Worm (Caenorhabditis elegans) whole organism, L1 larva: ENCODE results near the gene Y54G11A.9.

Source experiments
- C16A3.4 ChIP-seq: fragments of 150-350 bp; optimal IDR thresholded peaks from 2 replicates; lab custom pipeline; 2014; ENCODE audit warnings: missing biosample characterization, missing genetic modification characterization
- F16B12.6 ChIP-seq: fragments of 150-350 bp; optimal IDR thresholded peaks from 2 replicates; lab custom pipeline; 2014; ENCODE audit warnings: missing biosample characterization, missing genetic modification characterization
- Y116A8C.19 ChIP-seq: sonication (generic microtip); optimal IDR thresholded peaks from 2 replicates; lab custom pipeline; 2016; ENCODE audit warnings: missing compliant biosample characterization, missing genetic modification characterization, borderline replicate concordance
- ama-1 ChIP-seq: fragments of 150-350 bp; optimal IDR thresholded peaks from 2 replicates; lab custom pipeline; 2014
- ces-1 ChIP-seq: fragments of 150-350 bp; optimal IDR thresholded peaks from 2 replicates; lab custom pipeline; 2014; ENCODE audit warnings: missing biosample characterization, missing genetic modification reagents, missing genetic modification characterization
- fkh-8 ChIP-seq: sonication (generic microtip); optimal IDR thresholded peaks from 2 replicates; lab custom pipeline; 2016; ENCODE audit warnings: mild to moderate bottlenecking, missing genetic modification characterization, missing compliant biosample characterization
- lsy-2 ChIP-seq, 2 experiments: fragments of 150-350 bp; optimal IDR thresholded peaks; 2 replicates each; lab custom pipeline; 2014; ENCODE audit warnings: missing biosample characterization in 2 of 2, missing genetic modification characterization in 2 of 2
- mdl-1 ChIP-seq, 2 experiments: fragments of 150-350 bp; optimal IDR thresholded peaks; 2 replicates each; lab custom pipeline; 2014 to 2017; ENCODE audit warnings: missing biosample characterization in 2 of 2, missing genetic modification characterization in 2 of 2, inconsistent platforms in 1 of 2
- mep-1 ChIP-seq: fragments of 150-350 bp; optimal IDR thresholded peaks from 2 replicates; lab custom pipeline; 2014; ENCODE audit warnings: missing biosample characterization, missing genetic modification characterization
- nhr-28 ChIP-seq: fragments of 150-350 bp; optimal IDR thresholded peaks from 2 replicates; lab custom pipeline; 2014; ENCODE audit warnings: missing biosample characterization, missing genetic modification characterization
- nhr-76 ChIP-seq: sonication (generic microtip); optimal IDR thresholded peaks from 2 replicates; lab custom pipeline; 2017; ENCODE audit warnings: missing biosample characterization, missing genetic modification characterization
- pqm-1 ChIP-seq: sonication (generic microtip); optimal IDR thresholded peaks from 3 replicates; lab custom pipeline; 2017; ENCODE audit warnings: missing biosample characterization, missing genetic modification characterization
- snpc-4 ChIP-seq: fragments of 150-350 bp; optimal IDR thresholded peaks from 2 replicates; lab custom pipeline; 2014; ENCODE audit warnings: missing biosample characterization, missing genetic modification characterization
- unc-62 ChIP-seq: fragments of 150-350 bp; optimal IDR thresholded peaks from 2 replicates; lab custom pipeline; 2014; ENCODE audit warnings: missing biosample characterization, missing genetic modification reagents, missing genetic modification characterization

- TF ChIP-seq pqm-1 (tag; lab: Kevin White, UChicago) (no peak), snpc-4 (no peak), lsy-2 (tag; optimal IDR thresholded peaks at IDR 0.05; lab: Kevin White, UChicago) (no peak), Y116A8C.19 (no peak), nhr-76 (no peak), ces-1 (GFP tag; lab: Kevin White, UChicago) (no peak), nhr-28 (no peak), mep-1 (no peak), C16A3.4 (tag; lab: Kevin White, UChicago) (no peak), F16B12.6 (tag; lab: Kevin White, UChicago) (no peak), ama-1 (lab: Kevin White, UChicago) (no peak), mdl-1 (tag; optimal IDR thresholded peaks at IDR 0.05; lab: Kevin White, UChicago) (no peak), unc-62 (no peak), fkh-8 (tag; lab: Kevin White, UChicago) (no peak)
Observed at ce11 chrII:14311537-14311936, 34.7 kb downstream of the Y54G11A.9 start.
